Fruit fly (Drosophila melanogaster) whole organism, embryonic: ENCODE measurements around the gene Muc26B.
A peak's percentile ranks its signal among the peaks of the same experiment; 100 is the strongest.

Experiments
- Awh ChIP-seq: fragments of 200-800 bp; sonication (Bioruptor generic); IDR thresholded peaks from 2 replicates; pipeline ENCODE4, ENCODE4 v1.3.6; 2022; ENCODE audit warnings: missing biosample characterization, missing genetic modification characterization
- Bgb ChIP-seq: fragments of 200-800 bp; sonication (Bioruptor generic); IDR thresholded peaks from 2 replicates; pipeline ENCODE4 v1.3.6; 2022; ENCODE audit warnings: missing biosample characterization, missing genetic modification characterization; ENCODE audit not compliant: partially characterized antibody
- C15 ChIP-seq: fragments of 200-800 bp; sonication (Bioruptor generic); IDR thresholded peaks from 3 replicates; pipeline ENCODE4 v1.3.6; 2022; ENCODE audit warnings: missing biosample characterization, missing genetic modification characterization
- CG10543 ChIP-seq: fragments of 200-800 bp; sonication (Bioruptor generic); optimal IDR thresholded peaks from 3 replicates; lab custom pipeline; 2017; ENCODE audit warnings: missing biosample characterization, mild to moderate bottlenecking, missing genetic modification characterization, moderate library complexity
- CG12071 ChIP-seq: fragments of 200-800 bp; sonication (Bioruptor generic); optimal IDR thresholded peaks from 3 replicates; lab custom pipeline; 2018; ENCODE audit warnings: missing biosample characterization, mild to moderate bottlenecking, missing genetic modification characterization
- CG12744 ChIP-seq: fragments of 200-800 bp; sonication (Bioruptor generic); optimal IDR thresholded peaks from 2 replicates; lab custom pipeline; 2016; ENCODE audit warnings: missing biosample characterization, missing genetic modification characterization
- CG12942 ChIP-seq: fragments of 200-800 bp; sonication (Bioruptor generic); optimal IDR thresholded peaks from 3 replicates; lab custom pipeline; 2016; ENCODE audit warnings: missing biosample characterization, missing genetic modification characterization
- CG13123 ChIP-seq: fragments of 200-800 bp; sonication (Bioruptor generic); optimal IDR thresholded peaks from 2 replicates; lab custom pipeline; 2016; ENCODE audit warnings: missing biosample characterization, missing genetic modification characterization
- CG13296 ChIP-seq: fragments of 200-800 bp; sonication (Bioruptor generic); optimal IDR thresholded peaks from 3 replicates; lab custom pipeline; 2018; ENCODE audit warnings: missing biosample characterization, mild to moderate bottlenecking, missing genetic modification characterization
- CG16815 ChIP-seq: fragments of 200-800 bp; sonication (Bioruptor generic); optimal IDR thresholded peaks from 3 replicates; lab custom pipeline; 2017; ENCODE audit warnings: missing biosample characterization, mild to moderate bottlenecking, missing genetic modification characterization
- CG17361 ChIP-seq: fragments of 200-800 bp; sonication (Bioruptor generic); IDR thresholded peaks from 3 replicates; pipeline ENCODE4 v1.3.6; 2022; ENCODE audit warnings: missing biosample characterization, missing genetic modification characterization
- CG17568 ChIP-seq: fragments of 200-800 bp; sonication (Bioruptor generic); optimal IDR thresholded peaks from 2 replicates; lab custom pipeline; 2018; ENCODE audit warnings: missing biosample characterization, mild to moderate bottlenecking, missing genetic modification characterization, moderate library complexity
- CG17802 ChIP-seq: fragments of 200-800 bp; sonication (Bioruptor generic); optimal IDR thresholded peaks from 2 replicates; lab custom pipeline; 2018; ENCODE audit warnings: missing biosample characterization, mild to moderate bottlenecking, missing genetic modification characterization, moderate library complexity
- CG2120 ChIP-seq: fragments of 200-800 bp; sonication (Bioruptor generic); optimal IDR thresholded peaks from 3 replicates; lab custom pipeline; 2016; ENCODE audit warnings: missing biosample characterization, missing genetic modification characterization
- CG3163 ChIP-seq: fragments of 200-800 bp; sonication (Bioruptor generic); optimal IDR thresholded peaks from 3 replicates; lab custom pipeline; 2016; ENCODE audit warnings: missing biosample characterization, missing genetic modification characterization
- CG5953 ChIP-seq: fragments of 200-800 bp; sonication (Bioruptor generic); IDR thresholded peaks from 2 replicates; pipeline ENCODE4 v1.3.6; 2022; ENCODE audit warnings: missing biosample characterization, missing genetic modification characterization
- CG6272 ChIP-seq: fragments of 200-800 bp; sonication (Bioruptor generic); IDR thresholded peaks from 2 replicates; pipeline ENCODE4 v1.3.6; 2022; ENCODE audit warnings: missing biosample characterization, missing genetic modification characterization
- CG6791 ChIP-seq: fragments of 200-800 bp; sonication (Bioruptor generic); IDR thresholded peaks from 3 replicates; pipeline ENCODE4 v1.3.6; 2022; ENCODE audit warnings: missing biosample characterization, missing genetic modification characterization; ENCODE audit not compliant: partially characterized antibody
- CG7357 ChIP-seq: fragments of 200-800 bp; sonication (Bioruptor generic); IDR thresholded peaks from 3 replicates; pipeline ENCODE4 v1.3.6; 2022; ENCODE audit warnings: missing biosample characterization, missing genetic modification characterization
- CG7745 ChIP-seq: fragments of 200-800 bp; sonication (Bioruptor generic); optimal IDR thresholded peaks from 2 replicates; lab custom pipeline; 2018; ENCODE audit warnings: missing biosample characterization, mild to moderate bottlenecking, missing genetic modification characterization, moderate library complexity
- CG8359 ChIP-seq: fragments of 200-800 bp; sonication (Bioruptor generic); optimal IDR thresholded peaks from 2 replicates; lab custom pipeline; 2017; ENCODE audit warnings: missing biosample characterization, mild to moderate bottlenecking, missing genetic modification characterization, borderline replicate concordance
- CG9727 ChIP-seq: fragments of 200-800 bp; sonication (Bioruptor generic); optimal IDR thresholded peaks from 3 replicates; lab custom pipeline; 2017; ENCODE audit warnings: missing biosample characterization, mild to moderate bottlenecking, missing genetic modification characterization
- CG9932 ChIP-seq: fragments of 200-800 bp; sonication (Bioruptor generic); IDR thresholded peaks from 2 replicates; pipeline ENCODE4 v1.3.6; 2022; ENCODE audit warnings: missing biosample characterization, missing genetic modification characterization
- Chrac-16 ChIP-seq: fragments of 200-800 bp; sonication (Bioruptor generic); optimal IDR thresholded peaks from 3 replicates; lab custom pipeline; 2016; ENCODE audit warnings: missing biosample characterization, missing genetic modification characterization
- CrebB ChIP-seq: fragments of 200-800 bp; sonication (Bioruptor generic); optimal IDR thresholded peaks from 3 replicates; lab custom pipeline; 2018; ENCODE audit warnings: missing biosample characterization, mild to moderate bottlenecking, missing genetic modification characterization
- Dip2 ChIP-seq: fragments of 200-800 bp; sonication (Bioruptor generic); IDR thresholded peaks from 2 replicates; pipeline ENCODE4 v1.3.6; 2022; ENCODE audit warnings: missing biosample characterization, missing genetic modification characterization
- Dip3 ChIP-seq: fragments of 200-800 bp; sonication (Bioruptor generic); optimal IDR thresholded peaks from 3 replicates; lab custom pipeline; 2016; ENCODE audit warnings: missing biosample characterization, missing genetic modification characterization
- Fer2 ChIP-seq: fragments of 200-800 bp; sonication (Bioruptor generic); optimal IDR thresholded peaks from 2 replicates; lab custom pipeline; 2018; ENCODE audit warnings: missing biosample characterization, mild to moderate bottlenecking, missing genetic modification characterization, moderate library complexity
- H15 ChIP-seq: fragments of 200-800 bp; sonication (Bioruptor generic); IDR thresholded peaks from 3 replicates; pipeline ENCODE4 v1.3.6; 2022; ENCODE audit warnings: missing biosample characterization, missing genetic modification characterization
- H2.0 ChIP-seq: fragments of 200-800 bp; sonication (Bioruptor generic); IDR thresholded peaks from 2 replicates; pipeline ENCODE4 v1.3.6; 2022; ENCODE audit warnings: missing biosample characterization, missing genetic modification characterization
- HHEX ChIP-seq: fragments of 200-800 bp; sonication (Bioruptor generic); optimal IDR thresholded peaks from 3 replicates; lab custom pipeline; 2017; ENCODE audit warnings: missing biosample characterization, mild to moderate bottlenecking, missing genetic modification characterization, missing genetic modification reagents
- Hr39 ChIP-seq: fragments of >200 bp; optimal IDR thresholded peaks from 2 replicates; lab custom pipeline; 2017
- PHDP ChIP-seq: fragments of 200-800 bp; sonication (Bioruptor generic); optimal IDR thresholded peaks from 3 replicates; lab custom pipeline; 2018; ENCODE audit warnings: missing biosample characterization, mild to moderate bottlenecking, missing genetic modification characterization, moderate library complexity
- Stat92E ChIP-seq, 3 experiments: fragments of >200 bp in 2 of 3; fragments of 200-800 bp in 1 of 3; sonication (Bioruptor generic) in 1 of 3; optimal IDR thresholded peaks; 2 replicates each; lab custom pipeline; 2017 to 2019; ENCODE audit warnings: missing biosample characterization in 3 of 3, missing genetic modification characterization in 3 of 3, mild to moderate bottlenecking in 1 of 3, moderate library complexity in 1 of 3
- Trl ChIP-seq, 3 experiments: fragments of >200 bp in 2 of 3; fragments of 200-800 bp in 1 of 3; sonication (Bioruptor generic) in 1 of 3; optimal IDR thresholded peaks; 2 replicates in 1 of 3; 3 replicates in 2 of 3; lab custom pipeline; 2016 to 2017; ENCODE audit warnings: missing biosample characterization in 1 of 3, missing genetic modification characterization in 1 of 3
- Xrp1 ChIP-seq: fragments of 200-800 bp; sonication (Bioruptor generic); IDR thresholded peaks from 2 replicates; pipeline ENCODE4 v1.3.6; 2022; ENCODE audit warnings: missing biosample characterization, missing genetic modification characterization
- ara ChIP-seq: fragments of 200-800 bp; sonication (Bioruptor generic); IDR thresholded peaks from 2 replicates; pipeline ENCODE4 v1.3.6; 2022; ENCODE audit warnings: missing biosample characterization, missing genetic modification characterization
- ash1 ChIP-seq: fragments of 200-800 bp; sonication (Bioruptor generic); optimal IDR thresholded peaks from 2 replicates; lab custom pipeline; 2018; ENCODE audit warnings: missing biosample characterization, mild to moderate bottlenecking, missing genetic modification characterization
- bab2 ChIP-seq: fragments of 200-800 bp; sonication (Bioruptor generic); optimal IDR thresholded peaks from 2 replicates; lab custom pipeline; 2016; ENCODE audit warnings: missing biosample characterization, missing genetic modification characterization
- caup ChIP-seq: fragments of 200-800 bp; sonication (Bioruptor generic); optimal IDR thresholded peaks from 3 replicates; lab custom pipeline; 2017; ENCODE audit warnings: missing biosample characterization, mild to moderate bottlenecking, missing genetic modification characterization, moderate library complexity; ENCODE audit not compliant: severe bottlenecking
- chn ChIP-seq: fragments of 200-800 bp; sonication (Bioruptor generic); optimal IDR thresholded peaks from 2 replicates; lab custom pipeline; 2016; ENCODE audit warnings: missing biosample characterization, missing genetic modification characterization
- fd96Cb ChIP-seq: fragments of 200-800 bp; sonication (Bioruptor generic); optimal IDR thresholded peaks from 2 replicates; lab custom pipeline; 2018; ENCODE audit warnings: missing biosample characterization, mild to moderate bottlenecking, missing genetic modification characterization, moderate library complexity
- grau ChIP-seq: fragments of 200-800 bp; optimal IDR thresholded peaks from 3 replicates; lab custom pipeline; 2019; ENCODE audit warnings: missing biosample characterization, mild to moderate bottlenecking, missing genetic modification characterization, moderate library complexity
- hth ChIP-seq: fragments of >200 bp; optimal IDR thresholded peaks from 2 replicates; lab custom pipeline; 2017; ENCODE audit warnings: inconsistent platforms
- lbe ChIP-seq: fragments of 200-800 bp; sonication (Bioruptor generic); optimal IDR thresholded peaks from 2 replicates; lab custom pipeline; 2016; ENCODE audit warnings: missing biosample characterization, mild to moderate bottlenecking, missing genetic modification characterization
- lov ChIP-seq, 2 experiments: fragments of 200-800 bp in 1 of 2; fragments of >200 bp in 1 of 2; sonication (Bioruptor generic) in 1 of 2; IDR thresholded peaks in 1 of 2; optimal IDR thresholded peaks in 1 of 2; 2 replicates in 1 of 2; 3 replicates in 1 of 2; pipeline versions ENCODE4 v1.3.6 to Lab custom; 2017 to 2022; ENCODE audit warnings: missing biosample characterization in 1 of 2, missing genetic modification characterization in 1 of 2
- org-1 ChIP-seq: fragments of 200-800 bp; sonication (Bioruptor generic); optimal IDR thresholded peaks from 2 replicates; lab custom pipeline; 2017; ENCODE audit warnings: missing biosample characterization, missing genetic modification characterization
- seq ChIP-seq: fragments of 200-800 bp; sonication (Bioruptor generic); IDR thresholded peaks from 2 replicates; pipeline ENCODE4 v1.3.6; 2022; ENCODE audit warnings: missing biosample characterization, missing genetic modification characterization
- ssp ChIP-seq: fragments of 200-800 bp; sonication (Bioruptor generic); IDR thresholded peaks from 2 replicates; pipeline ENCODE4 v1.3.6; 2022; ENCODE audit warnings: missing biosample characterization, missing genetic modification characterization
- stc ChIP-seq: fragments of 200-800 bp; sonication (Bioruptor generic); IDR thresholded peaks from 2 replicates; pipeline ENCODE4 v1.3.6; 2022; ENCODE audit warnings: missing biosample characterization, missing genetic modification characterization
- tap ChIP-seq: fragments of 200-800 bp; optimal IDR thresholded peaks from 3 replicates; lab custom pipeline; 2019; ENCODE audit warnings: missing biosample characterization, mild to moderate bottlenecking, missing genetic modification characterization, moderate library complexity

Muc26B gene

DNA sequence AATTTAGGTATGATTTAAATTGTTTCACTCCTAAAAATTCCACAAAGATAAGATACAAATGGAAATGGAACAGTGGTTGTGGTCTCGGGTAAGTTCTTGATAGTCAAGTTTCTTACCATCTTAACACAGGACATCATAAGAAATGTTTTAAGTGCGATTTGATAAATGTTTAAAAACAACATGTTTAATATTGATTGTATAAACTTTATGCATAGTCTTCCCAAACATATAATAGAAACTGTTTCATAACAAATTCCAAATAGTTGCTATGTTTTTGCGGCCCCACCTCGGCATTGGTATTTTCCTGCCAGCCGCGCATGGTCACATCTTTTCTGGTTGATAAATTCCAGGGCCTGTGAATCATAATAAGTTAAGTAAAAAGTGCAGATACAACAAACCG is 27.0 kb upstream of the Muc26B start, which contains the start of gene Arpc4 (continued):
- TF ChIP-seq seq (peak; percentile 25; the same call in 1 of the 2 replicates), CG9932 (GFP tag; lab: Robert Waterston, UW) (peak; percentile 79), CG16815 (GFP tag; lab: Kevin White, UChicago) (no peak), Fer2 (no peak), Bgb (GFP tag; lab: Robert Waterston, UW) (no peak), CrebB (tag; lab: Kevin White, UChicago) (peak; percentile 21), PHDP (tag; lab: Kevin White, UChicago) (no peak), stc (GFP tag; lab: Robert Waterston, UW) (peak; percentile 28; the same call in 1 of the 2 replicates), Hr39 (lab: Kevin White, UChicago) (no peak), CG7745 (tag; lab: Kevin White, UChicago) (no peak), CG7357 (no peak), Dip2 (no peak), CG17361 (GFP tag; lab: Robert Waterston, UW) (no peak; the same call in 1 of the 3 replicates), Dip3 (GFP tag; lab: Kevin White, UChicago) (peak; percentile 11), CG12744 (GFP tag; lab: Kevin White, UChicago) (peak; percentile 2), CG6791 (GFP tag; lab: Robert Waterston, UW) (no peak), C15 (GFP tag; lab: Robert Waterston, UW) (peak; percentile 54; the same call in 1 of the 3 replicates), CG9727 (no peak), ssp (peak; percentile 57), Trl (optimal IDR thresholded peaks at IDR 0.05; lab: Kevin White, UChicago) (no peak), Trl (GFP tag; optimal IDR thresholded peaks at IDR 0.05; lab: Kevin White, UChicago) (peak; percentile 54), Awh (GFP tag; lab: Robert Waterston, UW) (no peak), ash1 (GFP tag; lab: Kevin White, UChicago) (no peak), CG13296 (GFP tag; lab: Kevin White, UChicago) (no peak), CG10543 (GFP tag; lab: Kevin White, UChicago) (no peak), CG3163 (GFP tag; lab: Kevin White, UChicago) (peak; percentile 27), H15 (0 out of 3 replicates have a peak, but pooled peaks have one; percentile 16), H2.0 (peak; percentile 64), hth (lab: Kevin White, UChicago) (no peak), org-1 (no peak), CG12071 (GFP tag; lab: Kevin White, UChicago) (no peak), CG12942 (peak; percentile 37), Xrp1 (peak; percentile 67), grau (tag; lab: Kevin White, UChicago) (no peak), HHEX (GFP tag; lab: Kevin White, UChicago) (no peak), CG2120 (peak; percentile 80), fd96Cb (tag; lab: Kevin White, UChicago) (peak; percentile 47), Chrac-16 (GFP tag; lab: Kevin White, UChicago) (peak; percentile 23), Stat92E (GFP tag; optimal IDR thresholded peaks at IDR 0.05; lab: Kevin White, UChicago) (no peak), lbe (GFP tag; lab: Kevin White, UChicago) (no peak), ara (no peak; the same call in 1 of the 2 replicates), tap (tag; lab: Kevin White, UChicago) (no peak), CG6272 (GFP tag; lab: Robert Waterston, UW) (no peak), CG13123 (GFP tag; lab: Kevin White, UChicago) (no peak), lov (optimal IDR thresholded peaks at IDR 0.05; lab: Kevin White, UChicago) (no peak), lov (GFP tag; IDR thresholded peaks at IDR 0.05; lab: Robert Waterston, UW) (no peak), CG17568 (GFP tag; lab: Kevin White, UChicago) (no peak), CG8359 (GFP tag; lab: Kevin White, UChicago) (no peak), caup (no peak), chn (GFP tag; lab: Kevin White, UChicago) (peak; percentile 23), bab2 (GFP tag; lab: Kevin White, UChicago) (peak; percentile 57), CG17802 (tag; lab: Kevin White, UChicago) (no peak), CG5953 (GFP tag; lab: Robert Waterston, UW) (peak; percentile 69)
